Fruit fly (Drosophila melanogaster) whole organism, embryonic: Measurements from ENCODE around the gene CG15296.

Experiments used
- Awh ChIP-seq: fragments of 200-800 bp; sonication (Bioruptor generic); IDR thresholded peaks from 2 replicates; pipeline ENCODE4, ENCODE4 v1.3.6; 2022; ENCODE audit warnings: missing biosample characterization, missing genetic modification characterization
- C15 ChIP-seq: fragments of 200-800 bp; sonication (Bioruptor generic); IDR thresholded peaks from 3 replicates; pipeline ENCODE4 v1.3.6; 2022; ENCODE audit warnings: missing biosample characterization, missing genetic modification characterization
- CG10979 ChIP-seq: fragments of 200-800 bp; sonication (Bioruptor generic); optimal IDR thresholded peaks from 2 replicates; lab custom pipeline; 2018; ENCODE audit warnings: missing biosample characterization, mild to moderate bottlenecking, missing genetic modification characterization, moderate library complexity
- CG11504 ChIP-seq: fragments of 200-800 bp; sonication (Bioruptor generic); optimal IDR thresholded peaks from 3 replicates; lab custom pipeline; 2019; ENCODE audit warnings: missing biosample characterization, mild to moderate bottlenecking, missing genetic modification characterization, moderate library complexity
- CG1233 ChIP-seq: fragments of 200-800 bp; sonication (Bioruptor generic); optimal IDR thresholded peaks from 4 replicates; lab custom pipeline; 2018; ENCODE audit warnings: missing biosample characterization, mild to moderate bottlenecking, missing genetic modification characterization
- CG13287 ChIP-seq: fragments of 200-800 bp; sonication (Bioruptor generic); IDR thresholded peaks from 2 replicates; pipeline ENCODE4 v1.3.6; 2022; ENCODE audit warnings: missing biosample characterization, missing genetic modification characterization; ENCODE audit not compliant: partially characterized antibody
- CG15514 ChIP-seq: fragments of 200-800 bp; sonication (Bioruptor generic); optimal IDR thresholded peaks from 3 replicates; lab custom pipeline; 2017; ENCODE audit warnings: missing biosample characterization, missing genetic modification characterization, mild to moderate bottlenecking, moderate library complexity, missing genetic modification reagents
- CG15601 ChIP-seq: fragments of 200-800 bp; sonication (Bioruptor generic); optimal IDR thresholded peaks from 3 replicates; lab custom pipeline; 2019; ENCODE audit warnings: missing biosample characterization, mild to moderate bottlenecking, missing genetic modification characterization, moderate library complexity
- CG2120 ChIP-seq: fragments of 200-800 bp; sonication (Bioruptor generic); optimal IDR thresholded peaks from 3 replicates; lab custom pipeline; 2016; ENCODE audit warnings: missing biosample characterization, missing genetic modification characterization
- CG2712 ChIP-seq: fragments of 200-800 bp; optimal IDR thresholded peaks from 3 replicates; lab custom pipeline; 2019; ENCODE audit warnings: missing biosample characterization, mild to moderate bottlenecking, missing genetic modification characterization, moderate library complexity
- CG2889 ChIP-seq: fragments of 200-800 bp; sonication (Bioruptor generic); IDR thresholded peaks from 3 replicates; pipeline ENCODE4 v1.3.6; 2022; ENCODE audit warnings: missing biosample characterization, missing genetic modification characterization
- CG4854 ChIP-seq: fragments of 200-800 bp; sonication (Bioruptor generic); optimal IDR thresholded peaks from 2 replicates; lab custom pipeline; 2016; ENCODE audit warnings: missing biosample characterization, missing genetic modification characterization, inconsistent platforms
- CG6689 ChIP-seq: fragments of 200-800 bp; sonication (Bioruptor generic); IDR thresholded peaks from 2 replicates; pipeline ENCODE4 v1.3.6; 2022; ENCODE audit warnings: missing biosample characterization, missing genetic modification characterization
- CG8089 ChIP-seq: fragments of 200-800 bp; sonication (Bioruptor generic); optimal IDR thresholded peaks from 3 replicates; lab custom pipeline; 2016; ENCODE audit warnings: missing biosample characterization, missing genetic modification characterization
- CG8290 ChIP-seq, 3 experiments: fragments of 200-800 bp; sonication (Bioruptor generic); optimal IDR thresholded peaks; 2 replicates each; lab custom pipeline; 2016 to 2019; ENCODE audit warnings: missing biosample characterization in 3 of 3, missing genetic modification characterization in 3 of 3, mild to moderate bottlenecking in 2 of 3, moderate library complexity in 1 of 3
- CG8478 ChIP-seq: fragments of >200 bp; optimal IDR thresholded peaks from 2 replicates; lab custom pipeline; 2018
- CG9727 ChIP-seq: fragments of 200-800 bp; sonication (Bioruptor generic); optimal IDR thresholded peaks from 3 replicates; lab custom pipeline; 2017; ENCODE audit warnings: missing biosample characterization, mild to moderate bottlenecking, missing genetic modification characterization
- D19A ChIP-seq: fragments of 200-800 bp; optimal IDR thresholded peaks from 3 replicates; lab custom pipeline; 2019; ENCODE audit warnings: missing biosample characterization, mild to moderate bottlenecking, missing genetic modification characterization, moderate library complexity
- Drgx ChIP-seq: fragments of 200-800 bp; sonication (Bioruptor generic); IDR thresholded peaks from 2 replicates; pipeline ENCODE4 v1.3.6; 2022; ENCODE audit warnings: missing biosample characterization, missing genetic modification characterization
- Mad ChIP-seq: fragments of 200-800 bp; sonication (Bioruptor generic); optimal IDR thresholded peaks from 2 replicates; lab custom pipeline; 2016; ENCODE audit warnings: missing biosample characterization, missing genetic modification characterization
- Max ChIP-seq: fragments of 200-800 bp; sonication (Bioruptor generic); optimal IDR thresholded peaks from 2 replicates; lab custom pipeline; 2016; ENCODE audit warnings: missing biosample characterization, mild to moderate bottlenecking, missing genetic modification characterization
- Med ChIP-seq: fragments of 200-800 bp; sonication (Bioruptor generic); peaks from one replicate; lab custom pipeline; 2016; ENCODE audit warnings: missing biosample characterization, missing genetic modification characterization, mild to moderate bottlenecking, inconsistent platforms, moderate library complexity
- Ptx1 ChIP-seq: fragments of 200-800 bp; sonication (Bioruptor generic); IDR thresholded peaks from 2 replicates; pipeline ENCODE4 v1.3.6; 2022; ENCODE audit warnings: missing biosample characterization, missing genetic modification characterization
- Sox102F ChIP-seq: fragments of 200-800 bp; sonication (Bioruptor generic); optimal IDR thresholded peaks from 2 replicates; lab custom pipeline; 2018; ENCODE audit warnings: missing biosample characterization, mild to moderate bottlenecking, missing genetic modification characterization, moderate library complexity
- TFAM ChIP-seq: fragments of 200-800 bp; sonication (Bioruptor generic); optimal IDR thresholded peaks from 2 replicates; lab custom pipeline; 2017; ENCODE audit warnings: missing biosample characterization, missing genetic modification characterization, inconsistent platforms
- ac ChIP-seq: fragments of 200-800 bp; sonication (Bioruptor generic); optimal IDR thresholded peaks from 3 replicates; lab custom pipeline; 2017; ENCODE audit warnings: missing biosample characterization, mild to moderate bottlenecking, missing genetic modification characterization
- amos ChIP-seq: fragments of 200-800 bp; sonication (Bioruptor generic); IDR thresholded peaks from 2 replicates; pipeline ENCODE4 v1.3.6; 2022; ENCODE audit warnings: missing biosample characterization, missing genetic modification characterization; ENCODE audit not compliant: partially characterized antibody
- ase ChIP-seq: fragments of 200-800 bp; sonication (Bioruptor generic); IDR thresholded peaks from 3 replicates; pipeline ENCODE4 v1.3.6; 2022; ENCODE audit warnings: missing biosample characterization, missing genetic modification characterization
- br ChIP-seq: fragments of >200 bp; optimal IDR thresholded peaks from 2 replicates; lab custom pipeline; 2017
- bsh ChIP-seq, 2 experiments: fragments of 200-800 bp; sonication (Bioruptor generic); optimal IDR thresholded peaks; 2 replicates each; lab custom pipeline; 2017 to 2018; ENCODE audit warnings: mild to moderate bottlenecking in 2 of 2, missing biosample characterization in 2 of 2, missing genetic modification characterization in 2 of 2, moderate library complexity in 1 of 2
- caup ChIP-seq: fragments of 200-800 bp; sonication (Bioruptor generic); optimal IDR thresholded peaks from 3 replicates; lab custom pipeline; 2017; ENCODE audit warnings: missing biosample characterization, mild to moderate bottlenecking, missing genetic modification characterization, moderate library complexity; ENCODE audit not compliant: severe bottlenecking
- corto ChIP-seq: fragments of 200-800 bp; sonication (Bioruptor generic); optimal IDR thresholded peaks from 2 replicates; lab custom pipeline; 2016; ENCODE audit warnings: missing biosample characterization, mild to moderate bottlenecking, missing genetic modification characterization, moderate library complexity
- dmrt99B ChIP-seq: fragments of 200-800 bp; sonication (Bioruptor generic); optimal IDR thresholded peaks from 2 replicates; lab custom pipeline; 2018; ENCODE audit warnings: missing biosample characterization, mild to moderate bottlenecking, missing genetic modification characterization, moderate library complexity
- dpn ChIP-seq, 2 experiments: fragments of 200-800 bp; sonication (Bioruptor generic); optimal IDR thresholded peaks; 3 replicates each; lab custom pipeline; 2016; ENCODE audit warnings: missing biosample characterization in 2 of 2, missing genetic modification characterization in 2 of 2
- gem ChIP-seq: fragments of 200-800 bp; sonication (Bioruptor generic); optimal IDR thresholded peaks from 2 replicates; lab custom pipeline; 2019; ENCODE audit warnings: missing biosample characterization, mild to moderate bottlenecking, missing genetic modification characterization, moderate library complexity
- grau ChIP-seq: fragments of 200-800 bp; optimal IDR thresholded peaks from 3 replicates; lab custom pipeline; 2019; ENCODE audit warnings: missing biosample characterization, mild to moderate bottlenecking, missing genetic modification characterization, moderate library complexity
- jumu ChIP-seq: fragments of 200-800 bp; sonication (Bioruptor generic); optimal IDR thresholded peaks from 3 replicates; lab custom pipeline; 2016; ENCODE audit warnings: missing biosample characterization, missing genetic modification characterization
- kah ChIP-seq: fragments of 200-800 bp; sonication (Bioruptor generic); optimal IDR thresholded peaks from 2 replicates; lab custom pipeline; 2018; ENCODE audit warnings: missing biosample characterization, mild to moderate bottlenecking, missing genetic modification characterization
- nom ChIP-seq: fragments of 200-800 bp; sonication (Bioruptor generic); optimal IDR thresholded peaks from 2 replicates; lab custom pipeline; 2017; ENCODE audit warnings: missing biosample characterization, missing genetic modification characterization, mild to moderate bottlenecking, moderate library complexity, missing genetic modification reagents
- phol ChIP-seq: fragments of 200-800 bp; sonication (Bioruptor generic); optimal IDR thresholded peaks from 3 replicates; lab custom pipeline; 2018; ENCODE audit warnings: missing biosample characterization, mild to moderate bottlenecking, missing genetic modification characterization, moderate library complexity
- prd ChIP-seq, 3 experiments: fragments of >200 bp in 2 of 3; fragments of 200-800 bp in 1 of 3; sonication (Bioruptor generic) in 1 of 3; optimal IDR thresholded peaks in 2 of 3; IDR thresholded peaks in 1 of 3; 2 replicates in 2 of 3; 3 replicates in 1 of 3; pipeline versions ENCODE4 v1.3.6 to Lab custom; 2017 to 2022; ENCODE audit warnings: missing biosample characterization in 1 of 3, missing genetic modification characterization in 1 of 3
- row ChIP-seq: fragments of 200-800 bp; sonication (Bioruptor generic); IDR thresholded peaks from 3 replicates; pipeline ENCODE4 v1.3.6; 2022; ENCODE audit warnings: missing biosample characterization, missing genetic modification characterization
- sc ChIP-seq, 3 experiments: fragments of >200 bp in 2 of 3; fragments of 200-800 bp in 1 of 3; sonication (Bioruptor generic) in 1 of 3; optimal IDR thresholded peaks; 2 replicates in 2 of 3; 3 replicates in 1 of 3; lab custom pipeline; 2017; ENCODE audit warnings: mild to moderate bottlenecking in 1 of 3, missing biosample characterization in 1 of 3, missing genetic modification characterization in 1 of 3, missing genetic modification reagents in 1 of 3
- sens ChIP-seq: fragments of 200-800 bp; sonication (Bioruptor generic); peaks from one replicate; lab custom pipeline; 2016; ENCODE audit warnings: missing biosample characterization, missing genetic modification characterization
- sisA ChIP-seq: fragments of 200-800 bp; sonication (Bioruptor generic); IDR thresholded peaks from 2 replicates; pipeline ENCODE4 v1.3.6; 2022; ENCODE audit warnings: missing biosample characterization, missing genetic modification characterization
- slp2 ChIP-seq: fragments of 200-800 bp; sonication (Bioruptor generic); optimal IDR thresholded peaks from 2 replicates; lab custom pipeline; 2016; ENCODE audit warnings: missing biosample characterization, missing genetic modification characterization
- so ChIP-seq: fragments of 200-800 bp; sonication (Bioruptor generic); IDR thresholded peaks from 3 replicates; pipeline ENCODE4 v1.3.6; 2022; ENCODE audit warnings: missing biosample characterization, missing genetic modification characterization
- sqz ChIP-seq: fragments of 200-800 bp; sonication (Bioruptor generic); optimal IDR thresholded peaks from 3 replicates; lab custom pipeline; 2018; ENCODE audit warnings: missing biosample characterization, mild to moderate bottlenecking, missing genetic modification characterization
- wdn ChIP-seq: fragments of 200-800 bp; sonication (Bioruptor generic); IDR thresholded peaks from 2 replicates; pipeline ENCODE4 v1.3.6; 2022; ENCODE audit warnings: missing biosample characterization, missing genetic modification characterization

The CG15296 gene

dm6 chrX:10585158-10585634 lies 18.8 kb upstream of the CG15296 start, which contains the start of gene spri (continued):
- no peak for TF ChIP-seq CG8290 (GFP tag; optimal IDR thresholded peaks at IDR 0.05; lab: Kevin White, UChicago)
- TF ChIP-seq CG8290 (tag; optimal IDR thresholded peaks at IDR 0.05; lab: Kevin White, UChicago) = peak in 1 of 2 experiments; percentile 47
- TF ChIP-seq amos (GFP tag; lab: Robert Waterston, UW) = peak; percentile 12; the same call in 1 of the 2 replicates
- TF ChIP-seq C15 (GFP tag; lab: Robert Waterston, UW) = no peak
- TF ChIP-seq Awh (GFP tag; lab: Robert Waterston, UW) = 0 out of 2 replicates have a peak, but pooled peaks have one; percentile 10
- TF ChIP-seq D19A (tag; lab: Kevin White, UChicago) = no peak
- no peak for TF ChIP-seq Mad (GFP tag; lab: Kevin White, UChicago)
- TF ChIP-seq row = peak; percentile 57
- no peak for TF ChIP-seq br
- no peak for TF ChIP-seq CG1233 (GFP tag; lab: Kevin White, UChicago)
- peak; percentile 1 for TF ChIP-seq CG2120 (GFP tag; lab: Kevin White, UChicago)
- TF ChIP-seq CG8478 (lab: Kevin White, UChicago) = no peak
- 0 out of 3 replicates have a peak, but pooled peaks have one; percentile 45 for TF ChIP-seq ase (GFP tag; lab: Robert Waterston, UW)
- TF ChIP-seq CG15514 = no peak
- TF ChIP-seq TFAM = no peak
- TF ChIP-seq CG4854 (GFP tag; lab: Kevin White, UChicago) = no peak
- no peak for TF ChIP-seq Max (GFP tag; lab: Kevin White, UChicago)
- no peak for TF ChIP-seq CG15601
- no peak for TF ChIP-seq caup (GFP tag; lab: Kevin White, UChicago)
- no peak for TF ChIP-seq CG2889
- peak; percentile 29; the same call in 1 of the 2 replicates for TF ChIP-seq CG13287
- no peak for TF ChIP-seq CG8089 (GFP tag; lab: Kevin White, UChicago)
- TF ChIP-seq Med = peak; percentile 86
- no peak for TF ChIP-seq dpn (GFP tag; optimal IDR thresholded peaks at IDR 0.05; lab: Kevin White, UChicago)

- peak; percentile 34; the same call in 1 of the 2 replicates for TF ChIP-seq Ptx1 (GFP tag; lab: Robert Waterston, UW)
- TF ChIP-seq phol (tag; lab: Kevin White, UChicago) = peak; percentile 10
- TF ChIP-seq slp2 = no peak
- TF ChIP-seq sisA (GFP tag; lab: Robert Waterston, UW) = 0 out of 2 replicates have a peak, but pooled peaks have one; percentile 6
- TF ChIP-seq sens (GFP tag; lab: Kevin White, UChicago) = peak; percentile 78
- TF ChIP-seq wdn (GFP tag; lab: Robert Waterston, UW) = no peak
- TF ChIP-seq sc (optimal IDR thresholded peaks at IDR 0.05; lab: Kevin White, UChicago) = no peak
- no peak for TF ChIP-seq sc (GFP tag; optimal IDR thresholded peaks at IDR 0.05; lab: Kevin White, UChicago)
- TF ChIP-seq CG2712 (tag; lab: Kevin White, UChicago) = peak; percentile 25
- TF ChIP-seq Med = peak; percentile 74
- peak; percentile 5 for TF ChIP-seq CG10979 (tag; lab: Kevin White, UChicago)
- TF ChIP-seq jumu (GFP tag; lab: Kevin White, UChicago) = no peak
- TF ChIP-seq bsh (GFP tag; optimal IDR thresholded peaks at IDR 0.05; lab: Kevin White, UChicago) = peak; percentile 27 to 54
- TF ChIP-seq grau (tag; lab: Kevin White, UChicago) = peak; percentile 50
- peak; percentile 48 for TF ChIP-seq nom
- TF ChIP-seq prd (optimal IDR thresholded peaks at IDR 0.05; lab: Kevin White, UChicago) = no peak
- TF ChIP-seq prd (GFP tag; IDR thresholded peaks at IDR 0.05; lab: Robert Waterston, UW) = peak; percentile 50; the same call in 2 of the 3 replicates
- TF ChIP-seq ac (GFP tag; lab: Kevin White, UChicago) = no peak
- TF ChIP-seq dmrt99B (tag; lab: Kevin White, UChicago) = peak; percentile 2
- peak; percentile 86 for TF ChIP-seq corto (GFP tag; lab: Kevin White, UChicago)
- no peak for TF ChIP-seq kah
- no peak for TF ChIP-seq so
- TF ChIP-seq CG6689 (GFP tag; lab: Robert Waterston, UW) = 0 out of 2 replicates have a peak, but pooled peaks have one; percentile 10
- TF ChIP-seq Drgx (GFP tag; lab: Robert Waterston, UW) = peak; percentile 55; the same call in 1 of the 2 replicates
- TF ChIP-seq gem = peak; percentile 44
- TF ChIP-seq CG11504 (tag; lab: Kevin White, UChicago) = peak; percentile 12
- TF ChIP-seq sqz (GFP tag; lab: Kevin White, UChicago) = no peak
- TF ChIP-seq Sox102F = peak; percentile 25
- TF ChIP-seq CG9727 (GFP tag; lab: Kevin White, UChicago) = peak; percentile 3
These were observed 18.1 kb upstream of the CG15296 start for dm6 chrX:10584461-10584860.
